Worm (Caenorhabditis elegans) whole organism, mixed stage, embryonic: ENCODE results near the gene athp-3.

Experiments
- mab-5 ChIP-seq: fragments of 150-350 bp; optimal IDR thresholded peaks from 2 replicates; lab custom pipeline; 2014; ENCODE audit warnings: missing biosample characterization, missing genetic modification characterization
- nhr-76 ChIP-seq: sonication (generic microtip); optimal IDR thresholded peaks from 2 replicates; lab custom pipeline; 2017; ENCODE audit warnings: missing biosample characterization, missing genetic modification characterization
- pha-4 ChIP-seq: fragments of 150-350 bp; optimal IDR thresholded peaks from 2 replicates; lab custom pipeline; 2018; ENCODE audit warnings: missing biosample characterization, missing genetic modification reagents, missing genetic modification characterization
- unc-62 ChIP-seq: fragments of 150-350 bp; optimal IDR thresholded peaks from 2 replicates; lab custom pipeline; 2014; ENCODE audit warnings: missing biosample characterization, missing genetic modification reagents, missing genetic modification characterization
- zip-8 ChIP-seq: fragments of 150-350 bp; optimal IDR thresholded peaks from 2 replicates; lab custom pipeline; 2014; ENCODE audit warnings: missing biosample characterization, missing genetic modification characterization

ce11 chrIV:17087384-17088099 lies 39.4 kb upstream of the athp-3 start, which contains the start of the genes snx-13 and snr-1:
- no peak for TF ChIP-seq unc-62
- TF ChIP-seq zip-8 (tag; lab: Kevin White, UChicago), result no peak
- no peak for TF ChIP-seq mab-5 (tag; lab: Kevin White, UChicago)
- no peak for TF ChIP-seq nhr-76 (tag; lab: Kevin White, UChicago)
- peak; percentile 50 for TF ChIP-seq pha-4 (tag; lab: Kevin White, UChicago)
